Worm (Caenorhabditis elegans) whole organism, late embryonic: Measurements from ENCODE around the gene kmo-2.

Source experiments
- K02D7.2 ChIP-seq: sonication (generic microtip); optimal IDR thresholded peaks from 2 replicates; lab custom pipeline; 2017; ENCODE audit warnings: mild to moderate bottlenecking, missing genetic modification characterization, missing compliant biosample characterization
- ceh-48 ChIP-seq: sonication (generic microtip); optimal IDR thresholded peaks from 2 replicates; lab custom pipeline; 2016; ENCODE audit warnings: missing genetic modification characterization, inconsistent platforms, missing compliant biosample characterization
- ceh-6 ChIP-seq: fragments of 200-800 bp; sonication (Bioruptor generic); optimal IDR thresholded peaks from 2 replicates; lab custom pipeline; 2018; ENCODE audit warnings: mild to moderate bottlenecking, missing genetic modification characterization, missing compliant biosample characterization
- dve-1 ChIP-seq: sonication (generic microtip); optimal IDR thresholded peaks from 2 replicates; lab custom pipeline; 2017; ENCODE audit warnings: antibody characterized with exemption, mild to moderate bottlenecking, missing genetic modification characterization, missing compliant biosample characterization
- madf-2 ChIP-seq: sonication (generic microtip); optimal IDR thresholded peaks from 2 replicates; lab custom pipeline; 2017; ENCODE audit warnings: missing genetic modification characterization, missing compliant biosample characterization
- nfya-1 ChIP-seq: sonication (generic microtip); optimal IDR thresholded peaks from 2 replicates; lab custom pipeline; 2017; ENCODE audit warnings: missing genetic modification characterization, mild to moderate bottlenecking, missing compliant biosample characterization, antibody characterized with exemption, moderate library complexity
- nhr-11 ChIP-seq: fragments of 150-350 bp; optimal IDR thresholded peaks from 2 replicates; lab custom pipeline; 2014; ENCODE audit warnings: missing biosample characterization, missing genetic modification characterization
- odd-2 ChIP-seq: sonication (generic microtip); optimal IDR thresholded peaks from 2 replicates; lab custom pipeline; 2017; ENCODE audit warnings: antibody characterized with exemption, mild to moderate bottlenecking, missing genetic modification characterization, missing compliant biosample characterization
- pqm-1 ChIP-seq: sonication (generic microtip); optimal IDR thresholded peaks from 2 replicates; lab custom pipeline; 2016; ENCODE audit warnings: missing genetic modification characterization, missing compliant biosample characterization
- unc-42 ChIP-seq: sonication (generic microtip); optimal IDR thresholded peaks from 2 replicates; lab custom pipeline; 2016; ENCODE audit warnings: missing genotype, missing genetic modification characterization, missing compliant biosample characterization
- unc-55 ChIP-seq: sonication (generic microtip); optimal IDR thresholded peaks from 2 replicates; lab custom pipeline; 2017; ENCODE audit warnings: missing biosample characterization, missing genetic modification reagents, missing genetic modification characterization

- TF ChIP-seq madf-2 (no peak), nhr-11 (tag; lab: Kevin White, UChicago) (no peak), ceh-48 (tag; lab: Kevin White, UChicago) (no peak), odd-2 (tag; lab: Kevin White, UChicago) (no peak), ceh-6 (no peak), nfya-1 (tag; lab: Kevin White, UChicago) (no peak), K02D7.2 (tag; lab: Kevin White, UChicago) (no peak), pqm-1 (no peak), dve-1 (tag; lab: Kevin White, UChicago) (no peak), unc-55 (GFP tag; lab: Kevin White, UChicago) (no peak), unc-42 (tag; lab: Kevin White, UChicago) (peak; percentile 23)
Measured at ce11 chrV:12036129-12036528, 32.2 kb downstream of the kmo-2 start.
